Fruit fly (Drosophila melanogaster): ENCODE measurements around the gene CG34279.
A peak's percentile ranks its signal among the peaks of the same experiment; 100 is the strongest.

Gene CG34279

DNA sequence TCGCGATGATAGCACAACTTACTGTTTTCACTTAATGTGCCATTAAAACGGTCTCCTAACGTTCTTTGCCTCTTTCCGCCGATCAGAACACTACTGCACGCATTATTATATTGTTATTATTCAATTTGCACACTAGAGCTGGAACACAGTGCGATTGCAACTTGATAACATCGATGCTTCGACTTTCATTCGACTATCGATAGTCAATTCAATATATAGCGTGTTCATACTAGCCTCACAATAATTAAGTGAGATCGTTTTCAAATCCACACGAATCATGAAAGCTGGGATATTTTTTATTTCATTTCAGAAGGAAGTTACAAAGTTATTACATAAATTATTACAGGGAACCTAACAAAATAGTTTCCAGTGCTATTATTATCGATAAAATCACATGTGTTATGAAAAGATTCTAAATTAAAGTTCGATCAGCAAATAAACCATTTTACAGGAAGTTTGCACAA lies 1.8 kb downstream of the CG34279 start (continued):
- TF ChIP-seq shn (GFP tag; optimal IDR thresholded peaks at IDR 0.05) = peak; percentile 54
- no peak for TF ChIP-seq zf30C (GFP tag; optimal IDR thresholded peaks at IDR 0.05)
- peak; percentile 2 for TF ChIP-seq Deaf1 (tag; optimal IDR thresholded peaks at IDR 0.05)
- TF ChIP-seq nmo (GFP tag; optimal IDR thresholded peaks at IDR 0.05) = peak; percentile 54
- no peak for TF ChIP-seq Mrtf (GFP tag; IDR thresholded peaks at IDR 0.05)
- peak; percentile 67 for TF ChIP-seq CHES-1-like (GFP tag; optimal IDR thresholded peaks at IDR 0.05)
- TF ChIP-seq CG12744 (GFP tag; optimal IDR thresholded peaks at IDR 0.05) = peak; percentile 14
- no peak for TF ChIP-seq CG10654 (GFP tag; optimal IDR thresholded peaks at IDR 0.05)
- peak; percentile 76 for TF ChIP-seq CG32532 (GFP tag; IDR thresholded peaks at IDR 0.05)
- peak; percentile 28 for TF ChIP-seq scrt (GFP tag; optimal IDR thresholded peaks at IDR 0.05)
- TF ChIP-seq CG10979 (tag; optimal IDR thresholded peaks at IDR 0.05) = no peak
- 0 out of 2 replicates have a peak, but pooled peaks have one; percentile 28 for TF ChIP-seq Nf-YA (GFP tag; IDR thresholded peaks at IDR 0.05)
- TF ChIP-seq Myb (GFP tag; optimal IDR thresholded peaks at IDR 0.05) = peak; percentile 49
- no peak for TF ChIP-seq gcm (GFP tag; optimal IDR thresholded peaks at IDR 0.05)
- TF ChIP-seq Med (GFP tag) = peak; percentile 83
- TF ChIP-seq Awh (GFP tag; IDR thresholded peaks at IDR 0.05) = no peak
- peak; percentile 78 for TF ChIP-seq unc-4 (GFP tag; IDR thresholded peaks at IDR 0.05; ENCODE audit: partially characterized antibody)
- TF ChIP-seq GATAe (GFP tag; conservative IDR thresholded peaks at IDR 0.05) = peak; percentile 14; the same call in 1 of the 2 replicates
- no peak for TF ChIP-seq CG11723 (GFP tag; optimal IDR thresholded peaks at IDR 0.05)
- no peak for TF ChIP-seq Optix (GFP tag; IDR thresholded peaks at IDR 0.05)
- no peak for TF ChIP-seq gcm2 (GFP tag; optimal IDR thresholded peaks at IDR 0.05)
- no peak for TF ChIP-seq CG8359 (GFP tag; optimal IDR thresholded peaks at IDR 0.05; ENCODE audit: borderline replicate concordance)
- TF ChIP-seq CG14050 (GFP tag; IDR thresholded peaks at IDR 0.05) = peak; percentile 11; the same call in 1 of the 3 replicates
- no peak for TF ChIP-seq jing (GFP tag; optimal IDR thresholded peaks at IDR 0.05)
- TF ChIP-seq NK7.1 (GFP tag; optimal IDR thresholded peaks at IDR 0.05) = no peak
- TF ChIP-seq vvl (GFP tag; IDR thresholded peaks at IDR 0.05) = peak; percentile 80
- peak; percentile 13 for TF ChIP-seq schlank (tag; optimal IDR thresholded peaks at IDR 0.05)
- TF ChIP-seq Atf6 (GFP tag; IDR thresholded peaks at IDR 0.05) = peak; percentile 22; the same call in 1 of the 2 replicates
- no peak for TF ChIP-seq pfk (GFP tag; optimal IDR thresholded peaks at IDR 0.05)
- peak; percentile 17 for TF ChIP-seq mirr (GFP tag; optimal IDR thresholded peaks at IDR 0.05)
- no peak for TF ChIP-seq kni (GFP tag; optimal IDR thresholded peaks at IDR 0.05)
- no peak for TF ChIP-seq Lpt (GFP tag; optimal IDR thresholded peaks at IDR 0.05)
- no peak for TF ChIP-seq CG34376 (GFP tag; optimal IDR thresholded peaks at IDR 0.05)
- no peak for TF ChIP-seq btn (GFP tag; optimal IDR thresholded peaks at IDR 0.05)
- peak; percentile 69 for TF ChIP-seq NfI (GFP tag; optimal IDR thresholded peaks at IDR 0.05)
- peak; percentile 11 for TF ChIP-seq caup (GFP tag; optimal IDR thresholded peaks at IDR 0.05; ENCODE audit: severe bottlenecking)
- no peak for TF ChIP-seq CG3281 (GFP tag; optimal IDR thresholded peaks at IDR 0.05)
- peak; percentile 24 for TF ChIP-seq sd (tag; optimal IDR thresholded peaks at IDR 0.05)
- TF ChIP-seq CG4404 (GFP tag; IDR thresholded peaks at IDR 0.05) = no peak
- peak; percentile 41 for TF ChIP-seq Chrac-16 (GFP tag; optimal IDR thresholded peaks at IDR 0.05)
- no peak for TF ChIP-seq HLHmδ (GFP tag; optimal IDR thresholded peaks at IDR 0.05)
- peak; percentile 63; the same call in 1 of the 2 replicates for TF ChIP-seq sna (GFP tag; IDR thresholded peaks at IDR 0.05; ENCODE audit: partially characterized antibody)
- peak in 1 of 2 experiments; percentile 12 for TF ChIP-seq crp (GFP tag; optimal IDR thresholded peaks at IDR 0.05)
- peak; percentile 33; the same call in 1 of the 2 replicates for TF ChIP-seq H2.0 (GFP tag; IDR thresholded peaks at IDR 0.05)
- peak; percentile 62; the same call in 1 of the 2 replicates for TF ChIP-seq al (GFP tag; IDR thresholded peaks at IDR 0.05)
- TF ChIP-seq Oli (tag; optimal IDR thresholded peaks at IDR 0.05) = peak; percentile 55
- TF ChIP-seq Elba2 (GFP tag; optimal IDR thresholded peaks at IDR 0.05) = no peak
- peak; percentile 23; the same call in 1 of the 2 replicates for TF ChIP-seq CG32767 (GFP tag; IDR thresholded peaks at IDR 0.05)
- TF ChIP-seq CG4707 (GFP tag; optimal IDR thresholded peaks at IDR 0.05) = no peak
- TF ChIP-seq CG2889 (GFP tag; IDR thresholded peaks at IDR 0.05) = no peak

Measured in whole organism, embryonic.